Worm (Caenorhabditis elegans) whole organism, L2 larva: ENCODE results near the gene F54H12.8.

Experiments
- alr-1 ChIP-seq: fragments of 150-350 bp; optimal IDR thresholded peaks from 2 replicates; lab custom pipeline; 2014; ENCODE audit warnings: missing biosample characterization, missing genetic modification characterization
- lin-39 ChIP-seq: fragments of 150-350 bp; optimal IDR thresholded peaks from 2 replicates; lab custom pipeline; 2014; ENCODE audit warnings: missing biosample characterization, missing genetic modification reagents, missing genetic modification characterization
- lsy-2 ChIP-seq, 2 experiments: fragments of 150-350 bp in 1 of 2; sonication (generic microtip) in 1 of 2; optimal IDR thresholded peaks; 2 replicates each; lab custom pipeline; 2014 to 2017; ENCODE audit warnings: missing biosample characterization in 2 of 2, missing genetic modification characterization in 2 of 2
- nhr-237 ChIP-seq: fragments of 150-350 bp; optimal IDR thresholded peaks from 2 replicates; lab custom pipeline; 2014; ENCODE audit warnings: missing biosample characterization, missing genetic modification characterization
- nhr-77 ChIP-seq: fragments of 150-350 bp; optimal IDR thresholded peaks from 2 replicates; lab custom pipeline; 2014; ENCODE audit warnings: missing biosample characterization, missing genetic modification characterization

ce11 chrIII:8017053-8017452, 48.0 kb upstream of the F54H12.8 start:
- TF ChIP-seq lin-39 (tag; lab: Kevin White, UChicago), result no peak
- TF ChIP-seq alr-1 (tag; lab: Kevin White, UChicago), result no peak
- no peak for TF ChIP-seq nhr-77 (tag; lab: Kevin White, UChicago)
- TF ChIP-seq lsy-2 (tag; optimal IDR thresholded peaks at IDR 0.05; lab: Kevin White, UChicago), result no peak
- no peak for TF ChIP-seq nhr-237 (tag; lab: Kevin White, UChicago)
